Worm (Caenorhabditis elegans) whole organism, young adult: Measurements from ENCODE around the gene ptp-5.2.
"Not testable (repeated sequence)": the region's sequence is repeated elsewhere in the genome, so short reads cannot be mapped to it uniquely, and the experiment has no call there.

Source experiments
- B0035.1 ChIP-seq: sonication (generic microtip); optimal IDR thresholded peaks from 2 replicates; lab custom pipeline; 2016; ENCODE audit warnings: missing genetic modification characterization, mild to moderate bottlenecking, missing compliant biosample characterization, missing genotype, missing genetic modification reagents
- C06A6.2 ChIP-seq: fragments of 200-800 bp; sonication (Bioruptor generic); conservative IDR thresholded peaks from 2 replicates; pipeline ENCODE4 v1.3.6; 2022; ENCODE audit warnings: missing genetic modification characterization, missing compliant biosample characterization
- F10E7.11 ChIP-seq: sonication (generic microtip); optimal IDR thresholded peaks from 2 replicates; lab custom pipeline; 2017; ENCODE audit warnings: mild to moderate bottlenecking, missing genetic modification characterization, moderate library complexity, missing compliant biosample characterization
- F23B12.7 ChIP-seq: sonication (generic microtip); optimal IDR thresholded peaks from 2 replicates; lab custom pipeline; 2017; ENCODE audit warnings: missing genetic modification characterization, mild to moderate bottlenecking, missing compliant biosample characterization, antibody characterized with exemption, moderate library complexity; ENCODE audit not compliant: insufficient read depth
- F39B2.1 ChIP-seq: fragments of 200-800 bp; sonication (Bioruptor generic); IDR thresholded peaks from 2 replicates; pipeline ENCODE4 v1.3.6; 2022; ENCODE audit warnings: missing genetic modification reagents, missing genetic modification characterization, missing compliant biosample characterization
- F49E8.2 ChIP-seq: sonication (generic microtip); optimal IDR thresholded peaks from 3 replicates; lab custom pipeline; 2017; ENCODE audit warnings: missing genetic modification characterization, mild to moderate bottlenecking, missing compliant biosample characterization, antibody characterized with exemption, moderate library complexity; ENCODE audit not compliant: insufficient read depth
- F57A8.1 ChIP-seq: fragments of 200-800 bp; sonication (Bioruptor generic); optimal IDR thresholded peaks from 2 replicates; lab custom pipeline; 2018; ENCODE audit warnings: mild to moderate bottlenecking, missing genetic modification characterization, moderate library complexity, missing compliant biosample characterization
- F57C9.4 ChIP-seq: sonication (generic microtip); optimal IDR thresholded peaks from 2 replicates; lab custom pipeline; 2017; ENCODE audit warnings: mild to moderate bottlenecking, missing genetic modification characterization, missing compliant biosample characterization
- Y56A3A.18 ChIP-seq: fragments of 200-800 bp; sonication (Bioruptor generic); IDR thresholded peaks from 2 replicates; pipeline ENCODE4 v1.3.6; 2022; ENCODE audit warnings: missing genetic modification reagents, missing genetic modification characterization, missing compliant biosample characterization
- Y79H2A.3 ChIP-seq: fragments of 200-800 bp; sonication (Bioruptor generic); conservative IDR thresholded peaks from 2 replicates; pipeline ENCODE4 v1.3.6; 2022; ENCODE audit warnings: missing genetic modification reagents, missing genetic modification characterization, missing compliant biosample characterization
- akir-1 ChIP-seq: fragments of 200-800 bp; sonication (Bioruptor generic); optimal IDR thresholded peaks from 2 replicates; lab custom pipeline; 2018; ENCODE audit warnings: mild to moderate bottlenecking, missing genetic modification characterization, moderate library complexity, missing compliant biosample characterization
- aptf-3 ChIP-seq: fragments of 200-800 bp; sonication (Bioruptor generic); IDR thresholded peaks from 2 replicates; pipeline ENCODE4 v1.3.6; 2022; ENCODE audit warnings: missing genetic modification characterization, missing compliant biosample characterization
- attf-6 ChIP-seq: fragments of 200-800 bp; sonication (Bioruptor generic); IDR thresholded peaks from 2 replicates; pipeline ENCODE4 v1.3.6; 2022; ENCODE audit warnings: missing genetic modification reagents, missing genetic modification characterization, missing compliant biosample characterization
- bed-2 ChIP-seq: fragments of 200-800 bp; sonication (Bioruptor generic); IDR thresholded peaks from 2 replicates; pipeline ENCODE4 v1.3.6; 2022; ENCODE audit warnings: missing genetic modification reagents, missing genetic modification characterization, missing compliant biosample characterization
- die-1 ChIP-seq: sonication (generic microtip); optimal IDR thresholded peaks from 2 replicates; lab custom pipeline; 2016; ENCODE audit warnings: missing genotype, mild to moderate bottlenecking, missing genetic modification characterization, missing compliant biosample characterization
- efl-1 ChIP-seq: fragments of 150-350 bp; optimal IDR thresholded peaks from 2 replicates; lab custom pipeline; 2014; ENCODE audit warnings: missing biosample characterization, missing genetic modification reagents, missing genetic modification characterization
- egrh-3 ChIP-seq: fragments of 200-800 bp; sonication (Bioruptor generic); IDR thresholded peaks from 2 replicates; pipeline ENCODE4 v1.3.6; 2022; ENCODE audit warnings: missing genetic modification reagents, missing genetic modification characterization, missing compliant biosample characterization
- lin-35 ChIP-seq, 3 experiments: fragments of 150-350 bp in 2 of 3; sonication (generic microtip) in 1 of 3; optimal IDR thresholded peaks; 2 replicates each; lab custom pipeline; 2014 to 2018; ENCODE audit warnings: missing biosample characterization in 3 of 3, missing genetic modification characterization in 3 of 3, missing genetic modification reagents in 3 of 3
- lin-40 ChIP-seq: sonication (generic microtip); optimal IDR thresholded peaks from 2 replicates; lab custom pipeline; 2016; ENCODE audit warnings: missing genetic modification characterization, mild to moderate bottlenecking, missing compliant biosample characterization, missing genotype, missing genetic modification reagents
- lin-54 ChIP-seq: fragments of 200-800 bp; sonication (Bioruptor generic); optimal IDR thresholded peaks from 2 replicates; lab custom pipeline; 2018; ENCODE audit warnings: mild to moderate bottlenecking, missing genetic modification characterization, missing compliant biosample characterization
- lir-1 ChIP-seq: fragments of 200-800 bp; sonication (Bioruptor generic); conservative IDR thresholded peaks from 2 replicates; pipeline ENCODE4 v1.3.6; 2022; ENCODE audit warnings: missing genetic modification reagents, missing genetic modification characterization, missing compliant biosample characterization
- lsl-1 ChIP-seq: fragments of 200-800 bp; sonication (Bioruptor generic); optimal IDR thresholded peaks from 2 replicates; lab custom pipeline; 2018; ENCODE audit warnings: mild to moderate bottlenecking, missing genetic modification characterization, moderate library complexity, missing compliant biosample characterization
- madf-3 ChIP-seq: fragments of 200-800 bp; sonication (Bioruptor generic); IDR thresholded peaks from 2 replicates; pipeline ENCODE4 v1.3.6; 2022; ENCODE audit warnings: missing genetic modification reagents, missing genetic modification characterization, missing compliant biosample characterization
- madf-6 ChIP-seq: fragments of 200-800 bp; sonication (Bioruptor generic); IDR thresholded peaks from 2 replicates; pipeline ENCODE4 v1.3.6; 2022; ENCODE audit warnings: missing genetic modification reagents, missing genetic modification characterization, missing compliant biosample characterization
- nhr-120 ChIP-seq: fragments of 200-800 bp; sonication (Bioruptor generic); IDR thresholded peaks from 2 replicates; pipeline ENCODE4 v1.3.6; 2022; ENCODE audit warnings: missing genetic modification characterization, missing compliant biosample characterization
- repo-1 ChIP-seq: sonication (generic microtip); optimal IDR thresholded peaks from 2 replicates; lab custom pipeline; 2017; ENCODE audit warnings: mild to moderate bottlenecking, missing genetic modification characterization, missing compliant biosample characterization
- snpc-1.1 ChIP-seq: sonication (generic microtip); optimal IDR thresholded peaks from 2 replicates; lab custom pipeline; 2017; ENCODE audit warnings: missing genetic modification characterization, mild to moderate bottlenecking, missing compliant biosample characterization, antibody characterized with exemption, moderate library complexity, missing genotype, missing genetic modification reagents; ENCODE audit not compliant: insufficient read depth
- snpc-1.3 ChIP-seq: sonication (generic microtip); optimal IDR thresholded peaks from 2 replicates; lab custom pipeline; 2017; ENCODE audit warnings: missing genetic modification characterization, mild to moderate bottlenecking, missing compliant biosample characterization, antibody characterized with exemption, moderate library complexity, missing genotype, missing genetic modification reagents; ENCODE audit not compliant: insufficient read depth
- snpc-3.4 ChIP-seq: sonication (generic microtip); optimal IDR thresholded peaks from 2 replicates; lab custom pipeline; 2017; ENCODE audit warnings: missing genetic modification characterization, mild to moderate bottlenecking, missing compliant biosample characterization, antibody characterized with exemption, moderate library complexity, missing genotype, missing genetic modification reagents
- snpc-4 ChIP-seq, 5 experiments: fragments of 150-350 bp in 1 of 5; sonication (generic microtip) in 4 of 5; optimal IDR thresholded peaks; 2 replicates each; lab custom pipeline; 2014 to 2018; ENCODE audit warnings: missing genetic modification characterization in 5 of 5, missing biosample characterization in 3 of 5, antibody characterized with exemption in 2 of 5, mild to moderate bottlenecking in 2 of 5, missing compliant biosample characterization in 2 of 5, missing genotype in 2 of 5, moderate library complexity in 2 of 5, missing genetic modification reagents in 1 of 5
- tbp1 ChIP-seq: fragments of 200-800 bp; sonication (Bioruptor generic); optimal IDR thresholded peaks from 2 replicates; lab custom pipeline; 2018; ENCODE audit warnings: mild to moderate bottlenecking, missing genetic modification characterization, missing compliant biosample characterization
- unc-130 ChIP-seq: sonication (generic microtip); optimal IDR thresholded peaks from 2 replicates; lab custom pipeline; 2016; ENCODE audit warnings: missing genetic modification reagents, missing genetic modification characterization, missing compliant biosample characterization
- zfh-2 ChIP-seq: fragments of 200-800 bp; sonication (Bioruptor generic); conservative IDR thresholded peaks from 2 replicates; pipeline ENCODE4 v1.3.6; 2022; ENCODE audit warnings: missing genetic modification reagents, missing genetic modification characterization, missing compliant biosample characterization
- ztf-3 ChIP-seq: fragments of 200-800 bp; sonication (Bioruptor generic); optimal IDR thresholded peaks from 2 replicates; lab custom pipeline; 2018; ENCODE audit warnings: mild to moderate bottlenecking, missing genetic modification characterization, missing compliant biosample characterization

ptp-5.2 gene

ce11 chrIV:14782211-14782610 is 21.5 kb upstream of the ptp-5.2 start, which contains the start of gene Y57G11C.1130:
Gene Y57G11C.1130, plus strand, starts transcription at chrIV:14782511.
- TF ChIP-seq C06A6.2 (GFP tag; lab: Robert Waterston, UW): no peak
- TF ChIP-seq lin-35 (GFP tag; optimal IDR thresholded peaks at IDR 0.05; lab: Kevin White, UChicago): no peak
- no peak for TF ChIP-seq lir-1 (GFP tag; lab: Robert Waterston, UW)
- no peak for TF ChIP-seq Y56A3A.18
- no peak for TF ChIP-seq snpc-1.1 (tag; lab: Kevin White, UChicago)
- no peak for TF ChIP-seq unc-130
- no peak for TF ChIP-seq F57C9.4

ce11 chrIV:14781537-14781936 is 20.8 kb upstream of the ptp-5.2 start, which contains the start of gene Y57G11C.8:
Gene Y57G11C.8, plus strand, starts transcription at chrIV:14781837.
- TF ChIP-seq snpc-4 (GFP tag; optimal IDR thresholded peaks at IDR 0.05; lab: Kevin White, UChicago): peak; percentile 43
- TF ChIP-seq snpc-4 (tag; optimal IDR thresholded peaks at IDR 0.05; lab: Kevin White, UChicago): peak in 2 of 4 experiments; percentile 19 to 65
- no peak for TF ChIP-seq lin-40
- TF ChIP-seq efl-1 (GFP tag; lab: Kevin White, UChicago): peak; percentile 67

ce11 chrIV:14780566-14780965 is 19.8 kb upstream of the ptp-5.2 start:
- TF ChIP-seq snpc-1.1 (tag; lab: Kevin White, UChicago): peak; percentile 90
- TF ChIP-seq F49E8.2: peak; percentile 55
- TF ChIP-seq snpc-4 (GFP tag; optimal IDR thresholded peaks at IDR 0.05; lab: Kevin White, UChicago): peak; percentile 93
- TF ChIP-seq snpc-4 (tag; optimal IDR thresholded peaks at IDR 0.05; lab: Kevin White, UChicago): peak; percentile 84 to 97 (median 93)
- TF ChIP-seq snpc-3.4 (tag; lab: Kevin White, UChicago): peak; percentile 80
- peak; percentile 51 for TF ChIP-seq lsl-1 (GFP tag; lab: Kevin White, UChicago)
- peak; percentile 57 for TF ChIP-seq snpc-1.3 (tag; lab: Kevin White, UChicago)
- TF ChIP-seq efl-1 (GFP tag; lab: Kevin White, UChicago): peak; percentile 17
- peak; percentile 76 for TF ChIP-seq lin-54 (GFP tag; lab: Kevin White, UChicago)
- TF ChIP-seq tbp1 (GFP tag; lab: Kevin White, UChicago): peak; percentile 70

ce11 chrIV:14774454-14774853 is 13.7 kb upstream of the ptp-5.2 start, which contains the start of gene Y57G11C.51:
Gene Y57G11C.51, minus strand, starts transcription at chrIV:14774554.
- not testable (repeated sequence) for TF ChIP-seq snpc-4 (GFP tag; optimal IDR thresholded peaks at IDR 0.05; lab: Kevin White, UChicago)
- TF ChIP-seq snpc-4 (tag; optimal IDR thresholded peaks at IDR 0.05; lab: Kevin White, UChicago): peak in 1 of 4 experiments; percentile 40

- TF ChIP-seq F23B12.7 (tag; lab: Kevin White, UChicago) (no peak), F49E8.2 (no peak), die-1 (tag; lab: Kevin White, UChicago) (no peak), nhr-120 (GFP tag; lab: Robert Waterston, UW) (no peak), akir-1 (GFP tag; lab: Kevin White, UChicago) (no peak), F10E7.11 (tag; lab: Kevin White, UChicago) (no peak), zfh-2 (peak; percentile 67), repo-1 (no peak), ztf-3 (GFP tag; lab: Kevin White, UChicago) (no peak), bed-2 (GFP tag; lab: Robert Waterston, UW) (no peak), attf-6 (GFP tag; lab: Robert Waterston, UW) (peak; percentile 72), snpc-1.1 (tag; lab: Kevin White, UChicago) (peak; percentile 19), snpc-4 (GFP tag; optimal IDR thresholded peaks at IDR 0.05; lab: Kevin White, UChicago) (no peak), snpc-4 (tag; optimal IDR thresholded peaks at IDR 0.05; lab: Kevin White, UChicago) (peak in 1 of 4 experiments; percentile 83), egrh-3 (GFP tag; lab: Robert Waterston, UW) (peak; percentile 45; the same call in 1 of the 2 replicates), snpc-3.4 (tag; lab: Kevin White, UChicago) (peak; percentile 17), F57A8.1 (GFP tag; lab: Kevin White, UChicago) (no peak), B0035.1 (tag; lab: Kevin White, UChicago) (no peak), madf-6 (GFP tag; lab: Robert Waterston, UW) (no peak), madf-3 (GFP tag; lab: Robert Waterston, UW) (no peak), lsl-1 (GFP tag; lab: Kevin White, UChicago) (no peak), F39B2.1 (GFP tag; lab: Robert Waterston, UW) (no peak), Y79H2A.3 (GFP tag; lab: Robert Waterston, UW) (no peak), aptf-3 (GFP tag; lab: Robert Waterston, UW) (no peak)
These were observed 12.7 kb upstream of the ptp-5.2 start, which contains the start of gene Y57G11C.36 for ce11 chrIV:14773280-14774071. Gene Y57G11C.36, minus strand, starts transcription at chrIV:14773781.
